Worm (Caenorhabditis elegans) whole organism, L3 larva: ENCODE data around the gene srg-7.
A peak's percentile ranks its signal among the peaks of the same experiment; 100 is the strongest.

Experiments
- R02D3.7 ChIP-seq: fragments of 150-350 bp; optimal IDR thresholded peaks from 2 replicates; lab custom pipeline; 2014; ENCODE audit warnings: missing biosample characterization, missing genetic modification characterization
- aly-2 ChIP-seq: fragments of 150-350 bp; optimal IDR thresholded peaks from 2 replicates; lab custom pipeline; 2014; ENCODE audit warnings: missing biosample characterization, missing genetic modification characterization
- ama-1 ChIP-seq: fragments of 150-350 bp; optimal IDR thresholded peaks from 2 replicates; lab custom pipeline; 2018
- ceh-16 ChIP-seq: sonication (generic microtip); optimal IDR thresholded peaks from 2 replicates; lab custom pipeline; 2017; ENCODE audit warnings: missing biosample characterization, missing genetic modification characterization
- ceh-28 ChIP-seq: fragments of 150-350 bp; optimal IDR thresholded peaks from 2 replicates; lab custom pipeline; 2014; ENCODE audit warnings: missing biosample characterization, missing genetic modification reagents, missing genetic modification characterization
- ceh-82 ChIP-seq: fragments of 150-350 bp; optimal IDR thresholded peaks from 2 replicates; lab custom pipeline; 2014; ENCODE audit warnings: missing biosample characterization, missing genetic modification characterization
- ceh-9 ChIP-seq: sonication (generic microtip); optimal IDR thresholded peaks from 2 replicates; lab custom pipeline; 2018; ENCODE audit warnings: missing biosample characterization, missing genetic modification characterization
- daf-12 ChIP-seq: fragments of 150-350 bp; optimal IDR thresholded peaks from 2 replicates; lab custom pipeline; 2014; ENCODE audit warnings: missing biosample characterization, missing genetic modification reagents, missing genetic modification characterization
- egl-27 ChIP-seq: sonication (generic microtip); optimal IDR thresholded peaks from 4 replicates; lab custom pipeline; 2017; ENCODE audit warnings: missing biosample characterization, missing genetic modification reagents, missing genetic modification characterization
- egl-5 ChIP-seq: fragments of 150-350 bp; optimal IDR thresholded peaks from 2 replicates; lab custom pipeline; 2017; ENCODE audit warnings: missing biosample characterization, missing genetic modification reagents, missing genetic modification characterization, inconsistent platforms
- elt-1 ChIP-seq: fragments of 150-350 bp; optimal IDR thresholded peaks from 2 replicates; lab custom pipeline; 2014; ENCODE audit warnings: missing biosample characterization, missing genetic modification characterization
- elt-2 ChIP-seq: sonication (generic microtip); optimal IDR thresholded peaks from 2 replicates; lab custom pipeline; 2016; ENCODE audit warnings: missing genetic modification reagents, mild to moderate bottlenecking, missing genetic modification characterization, missing compliant biosample characterization
- elt-3 ChIP-seq, 3 experiments: fragments of 150-350 bp in 1 of 3; sonication (generic microtip) in 2 of 3; optimal IDR thresholded peaks; 2 replicates in 2 of 3; 4 replicates in 1 of 3; lab custom pipeline; 2014 to 2017; ENCODE audit warnings: missing biosample characterization in 3 of 3, missing genetic modification characterization in 3 of 3
- eor-1 ChIP-seq, 2 experiments: fragments of 150-350 bp; optimal IDR thresholded peaks; 2 replicates each; lab custom pipeline; 2014 to 2018; ENCODE audit warnings: missing biosample characterization in 2 of 2, missing genetic modification characterization in 2 of 2
- fkh-2 ChIP-seq: fragments of 150-350 bp; optimal IDR thresholded peaks from 2 replicates; lab custom pipeline; 2014; ENCODE audit warnings: missing biosample characterization, missing genetic modification reagents, missing genetic modification characterization
- fos-1 ChIP-seq: fragments of 150-350 bp; optimal IDR thresholded peaks from 2 replicates; lab custom pipeline; 2014; ENCODE audit warnings: missing biosample characterization, missing genetic modification characterization
- hmg-11 ChIP-seq: sonication (generic microtip); optimal IDR thresholded peaks from 2 replicates; lab custom pipeline; 2016; ENCODE audit warnings: missing genetic modification characterization, missing compliant biosample characterization
- jun-1 ChIP-seq: fragments of 150-350 bp; optimal IDR thresholded peaks from 2 replicates; lab custom pipeline; 2014; ENCODE audit warnings: missing biosample characterization, missing genetic modification reagents, missing genetic modification characterization
- lin-15B ChIP-seq: fragments of 150-350 bp; optimal IDR thresholded peaks from 2 replicates; lab custom pipeline; 2014; ENCODE audit warnings: missing biosample characterization, missing genetic modification characterization
- lin-39 ChIP-seq: fragments of 150-350 bp; optimal IDR thresholded peaks from 2 replicates; lab custom pipeline; 2018; ENCODE audit warnings: missing biosample characterization, missing genetic modification reagents, missing genetic modification characterization
- lsy-12 ChIP-seq: sonication (generic microtip); optimal IDR thresholded peaks from 2 replicates; lab custom pipeline; 2016; ENCODE audit warnings: mild to moderate bottlenecking, missing genetic modification characterization, missing compliant biosample characterization
- mdl-1 ChIP-seq: fragments of 150-350 bp; optimal IDR thresholded peaks from 2 replicates; lab custom pipeline; 2014; ENCODE audit warnings: missing biosample characterization, missing genetic modification characterization
- mml-1 ChIP-seq: fragments of 150-350 bp; sonication (generic microtip); optimal IDR thresholded peaks from 3 replicates; lab custom pipeline; 2014; ENCODE audit warnings: missing biosample characterization, missing genetic modification characterization
- nfya-1 ChIP-seq: sonication (generic microtip); optimal IDR thresholded peaks from 2 replicates; lab custom pipeline; 2017; ENCODE audit warnings: missing genetic modification characterization, mild to moderate bottlenecking, missing compliant biosample characterization, antibody characterized with exemption, moderate library complexity; ENCODE audit not compliant: insufficient read depth
- nhr-28 ChIP-seq: fragments of 150-350 bp; optimal IDR thresholded peaks from 2 replicates; lab custom pipeline; 2014; ENCODE audit warnings: missing biosample characterization, missing genetic modification characterization
- nhr-67 ChIP-seq: fragments of 150-350 bp; optimal IDR thresholded peaks from 2 replicates; lab custom pipeline; 2014; ENCODE audit warnings: missing biosample characterization, missing genetic modification characterization
- nhr-76 ChIP-seq: fragments of 150-350 bp; sonication (generic microtip); optimal IDR thresholded peaks from 5 replicates; lab custom pipeline; 2014; ENCODE audit warnings: missing biosample characterization, missing genetic modification characterization
- nhr-77 ChIP-seq: fragments of 150-350 bp; optimal IDR thresholded peaks from 2 replicates; lab custom pipeline; 2014; ENCODE audit warnings: missing biosample characterization, missing genetic modification characterization
- pqm-1 ChIP-seq: fragments of 150-350 bp; optimal IDR thresholded peaks from 2 replicates; lab custom pipeline; 2017; ENCODE audit warnings: missing biosample characterization, missing genetic modification characterization, inconsistent platforms
- sea-2 ChIP-seq: fragments of 150-350 bp; sonication (generic microtip); optimal IDR thresholded peaks from 4 replicates; lab custom pipeline; 2014; ENCODE audit warnings: missing biosample characterization, missing genetic modification reagents, missing genetic modification characterization
- skn-1 ChIP-seq: fragments of 150-350 bp; optimal IDR thresholded peaks from 2 replicates; lab custom pipeline; 2014; ENCODE audit warnings: missing biosample characterization, missing genetic modification characterization
- snpc-4 ChIP-seq: fragments of 150-350 bp; optimal IDR thresholded peaks from 2 replicates; lab custom pipeline; 2014; ENCODE audit warnings: missing biosample characterization, missing genetic modification characterization
- tbx-2 ChIP-seq: sonication (generic microtip); optimal IDR thresholded peaks from 2 replicates; lab custom pipeline; 2016; ENCODE audit warnings: mild to moderate bottlenecking, missing genetic modification characterization, missing compliant biosample characterization
- unc-39 ChIP-seq: sonication (generic microtip); optimal IDR thresholded peaks from 4 replicates; lab custom pipeline; 2017; ENCODE audit warnings: missing biosample characterization, missing genetic modification characterization
- unc-62 ChIP-seq: fragments of 150-350 bp; sonication (generic microtip); optimal IDR thresholded peaks from 4 replicates; lab custom pipeline; 2014; ENCODE audit warnings: missing biosample characterization, missing genetic modification reagents, missing genetic modification characterization
- zag-1 ChIP-seq: fragments of 150-350 bp; optimal IDR thresholded peaks from 2 replicates; lab custom pipeline; 2014; ENCODE audit warnings: missing biosample characterization, missing genetic modification characterization
- ztf-11 ChIP-seq: fragments of 150-350 bp; optimal IDR thresholded peaks from 2 replicates; lab custom pipeline; 2014; ENCODE audit warnings: missing biosample characterization, missing genetic modification characterization
- ztf-4 ChIP-seq: fragments of 150-350 bp; optimal IDR thresholded peaks from 2 replicates; lab custom pipeline; 2014; ENCODE audit warnings: missing biosample characterization, missing genetic modification characterization

The srg-7 gene

DNA sequence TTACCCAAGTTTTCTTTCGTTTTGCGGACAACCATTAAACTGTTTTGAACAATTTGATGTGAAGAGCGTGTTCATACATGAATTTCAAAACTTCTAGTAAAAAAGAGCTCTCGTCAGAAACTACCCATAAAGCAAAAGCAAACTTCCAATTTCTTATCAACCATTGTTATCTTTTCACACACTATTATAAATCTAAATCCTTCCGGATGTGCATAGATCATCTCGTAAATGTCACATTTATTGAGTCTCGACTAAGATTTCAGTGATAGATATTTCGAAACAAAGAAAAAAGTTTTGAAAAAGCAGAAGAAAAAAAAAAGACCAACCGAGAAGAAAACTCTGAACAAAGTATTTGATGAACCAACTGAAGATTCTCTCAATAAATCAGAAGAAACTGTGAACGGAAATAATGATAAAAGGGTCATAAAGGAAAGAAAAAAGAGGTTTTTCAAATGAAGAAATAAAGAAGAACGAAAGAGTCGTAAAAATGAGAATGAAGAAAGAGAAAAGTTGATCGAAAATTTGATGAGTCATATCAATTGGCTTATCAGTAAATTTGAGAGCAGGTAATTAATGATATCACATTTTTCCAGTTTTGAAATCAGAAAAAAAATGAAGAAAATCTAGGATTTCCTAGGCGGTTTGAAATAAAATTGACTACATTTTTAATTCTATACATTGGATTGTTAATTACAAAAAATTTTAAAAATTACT is 22.7 kb upstream of the srg-7 start:
- no peak for TF ChIP-seq egl-27 (tag; lab: Kevin White, UChicago)
- TF ChIP-seq elt-2 (tag; lab: Kevin White, UChicago), result peak; percentile 74
- no peak for TF ChIP-seq nhr-28
- TF ChIP-seq pqm-1 (tag; lab: Kevin White, UChicago), result peak; percentile 38
- peak; percentile 19 for TF ChIP-seq jun-1 (tag; lab: Kevin White, UChicago)
- TF ChIP-seq eor-1 (tag; optimal IDR thresholded peaks at IDR 0.05; lab: Kevin White, UChicago), result no peak
- TF ChIP-seq nhr-67 (tag; lab: Kevin White, UChicago), result no peak
- peak; percentile 91 for TF ChIP-seq elt-1 (tag; lab: Kevin White, UChicago)
- TF ChIP-seq, all 47 proteins: peak for 4

DNA sequence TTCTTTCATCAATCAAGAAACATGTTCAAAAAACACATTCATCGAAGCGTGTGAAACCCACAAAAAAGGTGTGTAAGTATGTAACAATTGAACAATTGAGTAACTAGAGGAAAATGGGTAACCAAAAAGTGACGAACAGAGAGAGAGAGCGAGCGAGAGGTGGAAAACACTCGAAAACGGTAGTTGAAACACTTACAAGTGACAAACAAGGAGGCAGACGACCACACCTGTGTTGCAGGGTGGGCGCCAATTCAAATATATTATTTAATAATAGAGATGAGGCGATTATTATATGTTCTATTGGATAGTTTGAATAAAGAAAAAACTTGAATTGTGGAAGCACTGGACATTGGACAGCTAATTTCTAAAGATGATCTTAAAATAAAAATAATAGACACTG is 21.4 kb upstream of the srg-7 start:
- TF ChIP-seq lin-15B (peak; percentile 76), daf-12 (tag; lab: Kevin White, UChicago) (no peak), nfya-1 (tag; lab: Kevin White, UChicago) (peak; percentile 13)

DNA sequence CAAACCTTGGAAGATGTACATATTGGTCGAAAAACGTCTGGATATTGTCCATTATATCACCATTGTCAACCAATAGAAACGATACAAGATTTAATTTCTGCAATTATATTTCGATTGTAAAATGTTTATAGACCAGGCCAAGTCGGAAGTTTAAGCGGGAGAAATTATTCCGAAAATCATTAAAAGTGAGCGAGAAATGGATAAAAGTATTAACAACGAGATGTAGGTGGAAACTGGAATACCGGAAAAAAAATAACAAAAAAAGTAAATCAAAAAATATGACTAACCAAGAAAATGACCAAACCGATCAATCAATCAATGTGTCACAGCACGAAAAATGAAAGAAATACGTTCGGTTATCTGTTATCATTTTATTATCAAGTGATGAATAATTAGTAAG is 19.2 kb upstream of the srg-7 start, which contains the start of gene F47D12.6:
Gene F47D12.6 (minus strand): TSS at position 101 of the 400 bp plus-strand sequence.
- TF ChIP-seq nhr-67 (tag; lab: Kevin White, UChicago), result no peak
- TF ChIP-seq, all 47 proteins: peak for 0

DNA sequence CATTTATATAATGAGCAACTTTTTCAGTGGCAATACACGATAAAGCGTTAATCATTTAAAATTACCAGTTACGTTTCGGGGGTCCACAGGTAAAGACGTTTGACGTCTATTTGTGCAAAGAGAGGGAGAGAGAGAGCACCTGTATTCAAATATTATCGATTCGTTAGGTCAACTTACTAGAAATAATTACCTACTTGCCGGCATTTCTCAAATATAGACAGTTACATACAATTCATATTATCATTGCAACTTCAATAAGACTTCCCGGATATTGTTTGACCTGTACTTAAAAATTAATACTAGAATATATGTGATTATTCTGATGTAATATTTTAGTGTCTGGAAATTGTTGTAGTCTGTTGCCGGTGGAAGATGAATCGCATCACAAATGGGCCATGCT is 17.9 kb upstream of the srg-7 start, which contains the start of gene gadr-3:
Gene gadr-3 (minus strand): TSS at position 101 of the 400 bp plus-strand sequence.
- TF ChIP-seq egl-27 (tag; lab: Kevin White, UChicago) (no peak), elt-2 (tag; lab: Kevin White, UChicago) (no peak), nhr-76 (tag; lab: Kevin White, UChicago) (no peak), pqm-1 (tag; lab: Kevin White, UChicago) (no peak), ceh-82 (tag; lab: Kevin White, UChicago) (no peak), jun-1 (tag; lab: Kevin White, UChicago) (no peak), fkh-2 (tag; lab: Kevin White, UChicago) (no peak), mdl-1 (tag; lab: Kevin White, UChicago) (no peak), lin-15B (no peak), unc-62 (GFP tag; lab: Kevin White, UChicago) (no peak), sea-2 (GFP tag; lab: Kevin White, UChicago) (no peak), ceh-9 (tag; lab: Kevin White, UChicago) (no peak)

DNA sequence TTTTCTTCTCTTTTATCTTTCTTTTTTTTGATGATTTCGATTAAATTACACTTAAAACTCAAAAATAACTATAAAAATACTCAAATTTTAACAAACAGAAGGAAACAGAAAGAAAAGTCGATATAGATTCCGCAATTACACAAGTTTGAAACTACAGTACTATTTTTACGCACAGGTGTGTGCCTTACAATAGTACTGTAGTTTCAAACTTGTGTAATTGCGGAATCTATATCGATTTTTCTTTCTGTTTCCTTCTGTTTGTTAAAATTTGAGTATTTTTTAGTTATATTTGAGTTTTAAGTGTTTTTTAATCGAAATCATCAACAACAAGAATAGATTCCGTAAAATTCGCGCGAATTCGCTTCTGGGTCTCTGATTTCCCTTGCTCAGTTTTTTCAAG is 15.1 kb upstream of the srg-7 start:
- TF ChIP-seq hmg-11, result no peak
- TF ChIP-seq snpc-4 (tag; lab: Kevin White, UChicago), result no peak
- no peak for TF ChIP-seq zag-1 (tag; lab: Kevin White, UChicago)
- TF ChIP-seq mml-1 (tag; lab: Kevin White, UChicago), result no peak
- TF ChIP-seq unc-39 (tag; lab: Kevin White, UChicago), result no peak
- no peak for TF ChIP-seq nhr-77 (tag; lab: Kevin White, UChicago)
- TF ChIP-seq aly-2 (tag; lab: Kevin White, UChicago), result no peak
- TF ChIP-seq ztf-4 (tag; lab: Kevin White, UChicago), result no peak
- no peak for TF ChIP-seq elt-1 (tag; lab: Kevin White, UChicago)

DNA sequence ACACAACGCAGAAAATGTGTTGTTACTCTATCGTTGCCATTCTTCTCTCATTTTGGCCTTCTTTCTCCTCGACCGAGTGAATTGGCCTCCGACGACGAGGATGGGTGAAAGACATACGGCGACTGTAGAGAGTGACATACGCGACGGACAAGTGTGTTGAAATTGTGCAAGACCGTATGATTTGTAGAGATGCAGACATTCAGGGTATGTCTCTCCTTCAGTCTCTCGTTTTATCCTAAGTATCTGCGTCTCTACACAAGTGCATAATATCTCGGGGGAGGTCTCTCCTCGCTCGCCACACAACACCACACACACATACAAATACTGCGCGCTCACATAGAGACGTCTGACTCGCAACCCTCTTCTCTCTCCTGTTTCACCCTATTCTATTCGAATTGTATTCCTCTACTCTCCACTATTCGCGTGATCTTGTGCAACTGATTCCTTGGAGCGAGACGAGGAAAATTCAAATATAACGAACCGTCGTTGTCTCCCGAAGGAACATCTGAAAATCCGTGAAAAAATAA is 12.2 kb upstream of the srg-7 start, which contains the start of gene hmg-1.2:
Gene hmg-1.2 (plus strand): TSS at position 311 of the 527 bp plus-strand sequence.
- TF ChIP-seq unc-62 (GFP tag; lab: Kevin White, UChicago) (peak; percentile 85), nhr-76 (tag; lab: Kevin White, UChicago) (no peak), elt-2 (tag; lab: Kevin White, UChicago) (peak; percentile 66), lsy-12 (tag; lab: Kevin White, UChicago) (peak; percentile 88), lin-39 (tag; lab: Kevin White, UChicago) (peak; percentile 70), daf-12 (tag; lab: Kevin White, UChicago) (no peak), ztf-4 (tag; lab: Kevin White, UChicago) (no peak), hmg-11 (peak; percentile 98), ceh-82 (tag; lab: Kevin White, UChicago) (no peak), skn-1 (tag; lab: Kevin White, UChicago) (no peak), nhr-28 (no peak), nhr-77 (tag; lab: Kevin White, UChicago) (peak; percentile 2), snpc-4 (tag; lab: Kevin White, UChicago) (peak; percentile 65), zag-1 (tag; lab: Kevin White, UChicago) (peak; percentile 47), fos-1 (tag; lab: Kevin White, UChicago) (no peak), ceh-9 (tag; lab: Kevin White, UChicago) (no peak), tbx-2 (tag; lab: Kevin White, UChicago) (peak; percentile 34), nhr-67 (tag; lab: Kevin White, UChicago) (no peak), ceh-28 (peak; percentile 76), egl-5 (peak; percentile 71), ztf-11 (tag; lab: Kevin White, UChicago) (no peak), pqm-1 (tag; lab: Kevin White, UChicago) (peak; percentile 52), mdl-1 (tag; lab: Kevin White, UChicago) (no peak), ama-1 (no peak), nfya-1 (tag; lab: Kevin White, UChicago) (peak; percentile 89), ceh-16 (no peak), elt-3 (tag; optimal IDR thresholded peaks at IDR 0.05; lab: Kevin White, UChicago) (peak in 1 of 3 experiments; percentile 44), R02D3.7 (peak; percentile 67)
